Worm (Caenorhabditis elegans): ENCODE measurements around the gene F10C1.3.

F10C1.3 gene

DNA sequence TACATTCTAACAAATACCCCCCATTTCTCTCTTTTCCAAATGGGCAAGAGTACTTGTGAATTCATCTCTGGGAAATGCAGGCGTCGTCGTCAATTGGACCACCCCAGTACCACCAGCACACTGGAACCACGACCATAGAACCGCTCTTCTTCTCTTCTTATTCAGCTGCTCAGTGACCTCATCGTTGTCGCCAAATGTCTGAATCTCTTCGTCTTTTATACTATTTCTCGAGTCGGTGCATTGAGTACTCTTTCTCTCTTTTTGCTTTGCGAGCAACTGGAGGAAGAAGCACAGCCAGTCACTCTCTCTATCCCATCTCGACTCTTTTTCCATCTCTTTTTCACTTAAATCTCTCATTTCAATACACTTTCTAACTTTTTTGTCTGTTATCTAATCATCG lies 22.3 kb upstream of the F10C1.3 start (continued):
- TF ChIP-seq ref-2 (tag; optimal IDR thresholded peaks at IDR 0.05) (no peak), npax-4 (tag; optimal IDR thresholded peaks at IDR 0.05) (no peak), unc-42 (tag; optimal IDR thresholded peaks at IDR 0.05) (peak; percentile 67), hlh-8 (tag; optimal IDR thresholded peaks at IDR 0.05) (no peak)

DNA sequence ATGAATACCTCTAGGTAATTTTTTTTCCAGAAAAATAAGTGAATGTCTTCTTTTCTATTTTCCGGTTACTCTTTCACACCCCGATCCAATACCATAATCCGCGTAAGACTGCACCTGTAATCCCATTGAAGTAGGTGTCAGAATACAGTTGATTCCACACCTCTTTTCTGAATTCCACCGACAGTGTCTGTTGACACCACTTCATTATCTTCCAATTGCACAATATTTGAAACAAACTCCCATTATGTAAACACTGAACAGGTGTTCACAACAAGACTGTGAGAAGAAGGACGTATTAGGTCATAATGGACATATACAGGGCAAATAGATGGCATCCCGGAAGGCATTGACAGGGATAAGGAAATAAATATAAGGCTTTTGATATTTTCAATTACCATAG lies 19.8 kb upstream of the F10C1.3 start:
- TF ChIP-seq ceh-14 (tag; optimal IDR thresholded peaks at IDR 0.05) = no peak
- TF ChIP-seq unc-86 (tag; optimal IDR thresholded peaks at IDR 0.05) = no peak
- no peak for TF ChIP-seq F13H6.1 (tag; optimal IDR thresholded peaks at IDR 0.05)
- no peak for TF ChIP-seq pag-3 (tag; optimal IDR thresholded peaks at IDR 0.05; ENCODE audit: borderline replicate concordance)
- no peak for TF ChIP-seq ztf-16 (tag; optimal IDR thresholded peaks at IDR 0.05)
- no peak for TF ChIP-seq elt-4 (tag; optimal IDR thresholded peaks at IDR 0.05)
- no peak for TF ChIP-seq nhr-232 (tag; optimal IDR thresholded peaks at IDR 0.05)
- no peak for TF ChIP-seq ceh-9 (tag; optimal IDR thresholded peaks at IDR 0.05)
- no peak for TF ChIP-seq pax-1 (tag; optimal IDR thresholded peaks at IDR 0.05)
- TF ChIP-seq che-1 (tag; optimal IDR thresholded peaks at IDR 0.05) = no peak
- TF ChIP-seq fax-1 (tag; optimal IDR thresholded peaks at IDR 0.05) = no peak
- no peak for TF ChIP-seq hlh-13 (GFP tag; optimal IDR thresholded peaks at IDR 0.05)
- TF ChIP-seq pat-9 (tag; optimal IDR thresholded peaks at IDR 0.05) = no peak

DNA sequence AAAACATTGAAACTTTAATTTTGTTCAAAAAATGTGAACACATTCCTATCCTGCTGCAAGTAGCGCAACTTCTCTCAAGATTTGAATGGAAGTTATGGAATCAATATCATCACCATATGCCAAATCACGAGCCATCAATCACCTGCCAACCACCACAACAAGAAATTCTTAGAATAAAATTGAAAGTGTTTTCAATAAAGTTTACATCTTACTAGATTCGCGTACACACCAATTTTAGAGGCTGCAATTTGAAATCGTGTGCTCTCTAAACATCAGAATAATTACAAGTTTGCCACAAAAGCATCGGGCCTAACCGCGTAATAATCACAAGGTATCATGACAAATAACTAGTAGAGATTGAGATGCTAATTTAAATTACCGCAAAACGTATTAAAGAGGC lies 17.3 kb upstream of the F10C1.3 start:
- TF ChIP-seq sdc-2 (tag; optimal IDR thresholded peaks at IDR 0.05) (no peak), T23F11.4 (GFP tag; optimal IDR thresholded peaks at IDR 0.05) (no peak), pax-1 (tag; optimal IDR thresholded peaks at IDR 0.05) (no peak), lin-11 (tag; optimal IDR thresholded peaks at IDR 0.05) (no peak), ceh-2 (tag; optimal IDR thresholded peaks at IDR 0.05) (no peak), pag-3 (tag; optimal IDR thresholded peaks at IDR 0.05; ENCODE audit: borderline replicate concordance) (no peak), fkh-10 (GFP tag; optimal IDR thresholded peaks at IDR 0.05) (no peak), ceh-14 (tag; optimal IDR thresholded peaks at IDR 0.05) (no peak), gmeb-2 (tag; optimal IDR thresholded peaks at IDR 0.05) (no peak), syd-9 (tag; optimal IDR thresholded peaks at IDR 0.05) (no peak), npax-4 (tag; optimal IDR thresholded peaks at IDR 0.05) (no peak), C08G9.2 (tag; optimal IDR thresholded peaks at IDR 0.05) (no peak), unc-42 (tag; optimal IDR thresholded peaks at IDR 0.05) (no peak), lim-6 (tag; optimal IDR thresholded peaks at IDR 0.05) (no peak), pros-1 (tag; optimal IDR thresholded peaks at IDR 0.05) (no peak), elt-4 (tag; optimal IDR thresholded peaks at IDR 0.05) (no peak), Y22D7AL.16 (tag; optimal IDR thresholded peaks at IDR 0.05) (no peak), ceh-22 (tag; optimal IDR thresholded peaks at IDR 0.05) (no peak)

DNA sequence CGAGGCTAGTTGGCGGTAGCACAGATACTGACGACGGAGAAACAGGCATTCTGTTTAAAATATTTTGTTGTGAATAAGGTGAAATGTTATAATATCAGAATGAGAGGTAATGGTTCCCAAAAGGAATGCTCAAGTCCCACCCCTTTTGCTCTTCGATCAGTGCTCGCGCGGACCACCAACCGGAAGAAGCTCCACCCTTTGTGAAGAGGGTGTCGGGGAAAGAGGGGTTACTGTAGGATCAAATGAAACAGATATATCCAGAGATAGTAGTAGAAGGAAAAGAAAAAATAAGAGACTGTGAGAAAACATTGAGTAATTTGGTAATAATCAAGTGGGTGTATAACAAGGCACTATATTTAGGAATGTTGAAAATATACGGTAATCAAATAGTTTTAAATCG lies 16.6 kb upstream of the F10C1.3 start, which contains the start of the genes dmd-5 and F10C1.1:
Gene dmd-5 (minus strand): TSS at position 101 of the 400 bp plus-strand sequence.
Gene F10C1.1 (plus strand): TSS at position 110 of the 400 bp plus-strand sequence.
- no peak for TF ChIP-seq ceh-6 (GFP tag; optimal IDR thresholded peaks at IDR 0.05)
- TF ChIP-seq unc-3 (GFP tag; conservative IDR thresholded peaks at IDR 0.05) = no peak
- TF ChIP-seq unc-3 (tag; optimal IDR thresholded peaks at IDR 0.05) = no peak
- no peak for TF ChIP-seq fax-1 (tag; optimal IDR thresholded peaks at IDR 0.05)
- TF ChIP-seq pha-4 (tag; optimal IDR thresholded peaks at IDR 0.05) = no peak
- no peak for TF ChIP-seq pha-2 (tag; optimal IDR thresholded peaks at IDR 0.05)
- no peak for TF ChIP-seq ceh-45 (GFP tag; IDR thresholded peaks at IDR 0.05)
- TF ChIP-seq tbx-2 (tag; optimal IDR thresholded peaks at IDR 0.05) = no peak
- TF ChIP-seq dmd-4 (tag; optimal IDR thresholded peaks at IDR 0.05; ENCODE audit: borderline replicate concordance) = no peak
- no peak for TF ChIP-seq syd-9 (tag; optimal IDR thresholded peaks at IDR 0.05)
- TF ChIP-seq K09A11.1 (tag; optimal IDR thresholded peaks at IDR 0.05; ENCODE audit: insufficient read depth) = no peak
- no peak for TF ChIP-seq zip-5 (tag; optimal IDR thresholded peaks at IDR 0.05)
- TF ChIP-seq ceh-48 (tag; optimal IDR thresholded peaks at IDR 0.05) = no peak
- no peak for TF ChIP-seq ets-4 (tag; optimal IDR thresholded peaks at IDR 0.05)
- no peak for TF ChIP-seq tbx-7 (tag; optimal IDR thresholded peaks at IDR 0.05)
- TF ChIP-seq F13H6.1 (tag; optimal IDR thresholded peaks at IDR 0.05) = no peak
- no peak for TF ChIP-seq fkh-10 (GFP tag; optimal IDR thresholded peaks at IDR 0.05)
- TF ChIP-seq ttx-3 (tag; optimal IDR thresholded peaks at IDR 0.05) = no peak
- TF ChIP-seq ceh-24 (tag; optimal IDR thresholded peaks at IDR 0.05) = no peak
- no peak for TF ChIP-seq eyg-1 (tag; optimal IDR thresholded peaks at IDR 0.05)
